Worm (Caenorhabditis elegans) whole organism, mixed stage, embryonic: ENCODE results near the gene nhr-25.

Experiments
- bed-3 ChIP-seq: fragments of 200-800 bp; sonication (Bioruptor generic); optimal IDR thresholded peaks from 3 replicates; lab custom pipeline; 2018; ENCODE audit warnings: mild to moderate bottlenecking, missing genetic modification characterization, moderate library complexity, missing compliant biosample characterization
- ceh-43 ChIP-seq: fragments of 200-800 bp; sonication (Bioruptor generic); optimal IDR thresholded peaks from 2 replicates; lab custom pipeline; 2018; ENCODE audit warnings: mild to moderate bottlenecking, missing genetic modification characterization, moderate library complexity, missing compliant biosample characterization
- elt-3 ChIP-seq: fragments of 150-350 bp; optimal IDR thresholded peaks from 2 replicates; lab custom pipeline; 2014; ENCODE audit warnings: missing biosample characterization, missing genetic modification characterization
- flh-1 ChIP-seq: fragments of 200-800 bp; sonication (Bioruptor generic); optimal IDR thresholded peaks from 2 replicates; lab custom pipeline; 2018; ENCODE audit warnings: mild to moderate bottlenecking, missing genetic modification characterization, moderate library complexity, missing compliant biosample characterization
- lin-32 ChIP-seq: fragments of 200-800 bp; sonication (Bioruptor generic); optimal IDR thresholded peaks from 2 replicates; lab custom pipeline; 2018; ENCODE audit warnings: mild to moderate bottlenecking, missing genetic modification characterization, missing compliant biosample characterization
- lsy-2 ChIP-seq: fragments of 150-350 bp; optimal IDR thresholded peaks from 2 replicates; lab custom pipeline; 2014; ENCODE audit warnings: missing biosample characterization, missing genetic modification characterization
- mep-1 ChIP-seq: fragments of 150-350 bp; optimal IDR thresholded peaks from 2 replicates; lab custom pipeline; 2017; ENCODE audit warnings: missing biosample characterization, missing genetic modification reagents, missing genetic modification characterization, inconsistent platforms
- nhr-2 ChIP-seq: fragments of 150-350 bp; optimal IDR thresholded peaks from 2 replicates; lab custom pipeline; 2014; ENCODE audit warnings: missing biosample characterization, missing genetic modification characterization
- nhr-76 ChIP-seq: sonication (generic microtip); optimal IDR thresholded peaks from 2 replicates; lab custom pipeline; 2017; ENCODE audit warnings: missing biosample characterization, missing genetic modification characterization
- pha-4 ChIP-seq: fragments of 150-350 bp; optimal IDR thresholded peaks from 2 replicates; lab custom pipeline; 2018; ENCODE audit warnings: missing biosample characterization, missing genetic modification reagents, missing genetic modification characterization
- sem-2 ChIP-seq: fragments of 200-800 bp; sonication (Bioruptor generic); optimal IDR thresholded peaks from 2 replicates; lab custom pipeline; 2018; ENCODE audit warnings: mild to moderate bottlenecking, missing genetic modification characterization, missing compliant biosample characterization
- snpc-4 ChIP-seq: fragments of 150-350 bp; optimal IDR thresholded peaks from 2 replicates; lab custom pipeline; 2014; ENCODE audit warnings: missing biosample characterization, missing genetic modification characterization
- sptf-1 ChIP-seq: sonication (generic microtip); optimal IDR thresholded peaks from 2 replicates; lab custom pipeline; 2017; ENCODE audit warnings: mild to moderate bottlenecking, missing genetic modification characterization, moderate library complexity, missing compliant biosample characterization
- unc-39 ChIP-seq: fragments of 150-350 bp; optimal IDR thresholded peaks from 2 replicates; lab custom pipeline; 2014; ENCODE audit warnings: missing biosample characterization, missing genetic modification characterization
- zip-8 ChIP-seq: fragments of 150-350 bp; optimal IDR thresholded peaks from 2 replicates; lab custom pipeline; 2014; ENCODE audit warnings: missing biosample characterization, missing genetic modification characterization

nhr-25 gene

ce11 chrX:13061366-13061765 is 53.1 kb downstream of the nhr-25 start:
- TF ChIP-seq nhr-2 (tag; lab: Kevin White, UChicago) (no peak), unc-39 (tag; lab: Kevin White, UChicago) (no peak)

- no peak for TF ChIP-seq lin-32 (GFP tag; lab: Kevin White, UChicago)
- no peak for TF ChIP-seq ceh-43 (GFP tag; lab: Kevin White, UChicago)
- TF ChIP-seq elt-3 (tag; lab: Kevin White, UChicago) = no peak
- no peak for TF ChIP-seq flh-1
- no peak for TF ChIP-seq sem-2 (GFP tag; lab: Kevin White, UChicago)
- no peak for TF ChIP-seq sptf-1 (tag; lab: Kevin White, UChicago)
- TF ChIP-seq nhr-76 = no peak
- no peak for TF ChIP-seq snpc-4 (tag; lab: Kevin White, UChicago)
- TF ChIP-seq pha-4 (tag; lab: Kevin White, UChicago) = no peak
- no peak for TF ChIP-seq lsy-2
- no peak for TF ChIP-seq bed-3 (GFP tag; lab: Kevin White, UChicago)
- no peak for TF ChIP-seq unc-39 (tag; lab: Kevin White, UChicago)
- no peak for TF ChIP-seq zip-8 (tag; lab: Kevin White, UChicago)
- no peak for TF ChIP-seq mep-1 (tag; lab: Kevin White, UChicago)
These were observed 54.8 kb downstream of the nhr-25 start, which contains the start of gene K03A11.5 for ce11 chrX:13062934-13063585. TSS of gene K03A11.5 (plus strand) at chrX:13063535.
